Worm (Caenorhabditis elegans): ENCODE data around the gene fbxa-188.

ce11 chrV:17303392-17303791, 41.3 kb downstream of the fbxa-188 start:
- no peak for TF ChIP-seq unc-39 (tag; optimal IDR thresholded peaks at IDR 0.05)
- no peak for TF ChIP-seq nhr-12 (tag; optimal IDR thresholded peaks at IDR 0.05)
- no peak for TF ChIP-seq unc-62 (GFP tag; optimal IDR thresholded peaks at IDR 0.05)
- no peak for TF ChIP-seq ztf-11 (tag; optimal IDR thresholded peaks at IDR 0.05)
- TF ChIP-seq lin-13 (tag; optimal IDR thresholded peaks at IDR 0.05), result no peak
- no peak for TF ChIP-seq nhr-237 (tag; optimal IDR thresholded peaks at IDR 0.05)
- no peak for TF ChIP-seq elt-1 (tag; optimal IDR thresholded peaks at IDR 0.05; ENCODE audit: borderline replicate concordance, insufficient read depth)
- no peak for TF ChIP-seq lsy-2 (tag; optimal IDR thresholded peaks at IDR 0.05)
- no peak for TF ChIP-seq ces-1 (GFP tag; optimal IDR thresholded peaks at IDR 0.05)

Data from whole organism, mixed stage, embryonic.